Fruit fly (Drosophila melanogaster) whole organism, embryonic: ENCODE measurements around the gene Zyx.

Experiments
- Adf1 ChIP-seq: fragments of 200-800 bp; sonication (Bioruptor generic); IDR thresholded peaks from 2 replicates; pipeline ENCODE4 v1.3.6; 2022; ENCODE audit warnings: missing biosample characterization, missing genetic modification characterization
- Awh ChIP-seq: fragments of 200-800 bp; sonication (Bioruptor generic); IDR thresholded peaks from 2 replicates; pipeline ENCODE4, ENCODE4 v1.3.6; 2022; ENCODE audit warnings: missing biosample characterization, missing genetic modification characterization
- BtbVII ChIP-seq: fragments of 200-800 bp; sonication (Bioruptor generic); optimal IDR thresholded peaks from 3 replicates; lab custom pipeline; 2017; ENCODE audit warnings: missing biosample characterization, mild to moderate bottlenecking, missing genetic modification characterization
- CG11695 ChIP-seq: fragments of 200-800 bp; sonication (Bioruptor generic); IDR thresholded peaks from 3 replicates; pipeline ENCODE4 v1.3.6; 2022; ENCODE audit warnings: missing biosample characterization, missing genetic modification characterization
- CG12299 ChIP-seq: fragments of 200-800 bp; sonication (Bioruptor generic); optimal IDR thresholded peaks from 2 replicates; lab custom pipeline; 2018; ENCODE audit warnings: missing biosample characterization, mild to moderate bottlenecking, missing genetic modification characterization
- CG14667 ChIP-seq: fragments of 200-800 bp; sonication (Bioruptor generic); IDR thresholded peaks from 2 replicates; pipeline ENCODE4 v1.3.6; 2022; ENCODE audit warnings: missing biosample characterization, missing genetic modification characterization
- CG1647 ChIP-seq: fragments of 200-800 bp; sonication (Bioruptor generic); optimal IDR thresholded peaks from 3 replicates; lab custom pipeline; 2016; ENCODE audit warnings: missing biosample characterization, missing genetic modification characterization
- CG16815 ChIP-seq: fragments of 200-800 bp; sonication (Bioruptor generic); optimal IDR thresholded peaks from 3 replicates; lab custom pipeline; 2017; ENCODE audit warnings: missing biosample characterization, mild to moderate bottlenecking, missing genetic modification characterization
- CG17912 ChIP-seq: fragments of 200-800 bp; sonication (Bioruptor generic); optimal IDR thresholded peaks from 2 replicates; lab custom pipeline; 2018; ENCODE audit warnings: missing biosample characterization, mild to moderate bottlenecking, missing genetic modification characterization
- CG18599 ChIP-seq: fragments of 200-800 bp; sonication (Bioruptor generic); optimal IDR thresholded peaks from 3 replicates; lab custom pipeline; 2017; ENCODE audit warnings: missing biosample characterization, missing genetic modification characterization, mild to moderate bottlenecking, moderate library complexity, missing genetic modification reagents
- CG31224 ChIP-seq: fragments of 200-800 bp; sonication (Bioruptor generic); IDR thresholded peaks from 2 replicates; pipeline ENCODE4 v1.3.6; 2022; ENCODE audit warnings: missing biosample characterization, missing genetic modification characterization
- CG3726 ChIP-seq: fragments of 200-800 bp; sonication (Bioruptor generic); IDR thresholded peaks from 3 replicates; pipeline ENCODE4, ENCODE4 v1.3.6; 2022; ENCODE audit warnings: missing biosample characterization, missing genetic modification characterization
- CG4617 ChIP-seq: fragments of 200-800 bp; sonication (Bioruptor generic); optimal IDR thresholded peaks from 3 replicates; lab custom pipeline; 2016; ENCODE audit warnings: missing biosample characterization, missing genetic modification characterization, borderline replicate concordance
- CG4820 ChIP-seq: fragments of 200-800 bp; sonication (Bioruptor generic); optimal IDR thresholded peaks from 3 replicates; lab custom pipeline; 2016; ENCODE audit warnings: missing biosample characterization, missing genetic modification characterization
- CG5953 ChIP-seq: fragments of 200-800 bp; sonication (Bioruptor generic); IDR thresholded peaks from 2 replicates; pipeline ENCODE4 v1.3.6; 2022; ENCODE audit warnings: missing biosample characterization, missing genetic modification characterization
- CG6689 ChIP-seq: fragments of 200-800 bp; sonication (Bioruptor generic); IDR thresholded peaks from 2 replicates; pipeline ENCODE4 v1.3.6; 2022; ENCODE audit warnings: missing biosample characterization, missing genetic modification characterization
- CG6765 ChIP-seq: fragments of 200-800 bp; sonication (Bioruptor generic); optimal IDR thresholded peaks from 3 replicates; lab custom pipeline; 2017; ENCODE audit warnings: missing biosample characterization, mild to moderate bottlenecking, missing genetic modification characterization
- CG7839 ChIP-seq: fragments of 200-800 bp; sonication (Bioruptor generic); optimal IDR thresholded peaks from 3 replicates; lab custom pipeline; 2018; ENCODE audit warnings: missing biosample characterization, mild to moderate bottlenecking, missing genetic modification characterization, moderate library complexity
- CG8765 ChIP-seq: fragments of 200-800 bp; sonication (Bioruptor generic); IDR thresholded peaks from 2 replicates; pipeline ENCODE4 v1.3.6; 2022; ENCODE audit warnings: missing biosample characterization, missing genetic modification characterization
- CG9437 ChIP-seq: fragments of 200-800 bp; sonication (Bioruptor generic); optimal IDR thresholded peaks from 2 replicates; lab custom pipeline; 2018; ENCODE audit warnings: missing biosample characterization, mild to moderate bottlenecking, missing genetic modification characterization
- CG9817 ChIP-seq: fragments of 200-800 bp; sonication (Bioruptor generic); optimal IDR thresholded peaks from 2 replicates; lab custom pipeline; 2018; ENCODE audit warnings: missing biosample characterization, mild to moderate bottlenecking, missing genetic modification characterization, moderate library complexity
- D19B ChIP-seq: fragments of 200-800 bp; sonication (Bioruptor generic); optimal IDR thresholded peaks from 2 replicates; lab custom pipeline; 2017; ENCODE audit warnings: missing biosample characterization, mild to moderate bottlenecking, missing genetic modification characterization
- ERR ChIP-seq: fragments of 200-800 bp; sonication (Bioruptor generic); optimal IDR thresholded peaks from 2 replicates; lab custom pipeline; 2016; ENCODE audit warnings: missing biosample characterization, missing genetic modification characterization
- Eip74EF ChIP-seq, 2 experiments: fragments of 200-800 bp in 1 of 2; fragments of >200 bp in 1 of 2; sonication (Bioruptor generic) in 1 of 2; optimal IDR thresholded peaks; 2 replicates each; lab custom pipeline; 2017 to 2019; ENCODE audit warnings: missing biosample characterization in 2 of 2, missing genetic modification characterization in 2 of 2, mild to moderate bottlenecking in 1 of 2, moderate library complexity in 1 of 2
- Gug ChIP-seq: fragments of 200-800 bp; sonication (Bioruptor generic); IDR thresholded peaks from 4 replicates; pipeline ENCODE4 v1.3.6; 2022; ENCODE audit warnings: missing biosample characterization, missing genetic modification characterization
- HmgD ChIP-seq: fragments of 200-800 bp; sonication (Bioruptor generic); optimal IDR thresholded peaks from 3 replicates; lab custom pipeline; 2016; ENCODE audit warnings: missing biosample characterization, missing genetic modification characterization
- NC2β ChIP-seq: fragments of 200-800 bp; sonication (Bioruptor generic); optimal IDR thresholded peaks from 2 replicates; lab custom pipeline; 2016; ENCODE audit warnings: missing biosample characterization, missing genetic modification characterization
- amos ChIP-seq: fragments of 200-800 bp; sonication (Bioruptor generic); IDR thresholded peaks from 2 replicates; pipeline ENCODE4 v1.3.6; 2022; ENCODE audit warnings: missing biosample characterization, missing genetic modification characterization; ENCODE audit not compliant: partially characterized antibody
- ash1 ChIP-seq: fragments of 200-800 bp; sonication (Bioruptor generic); optimal IDR thresholded peaks from 2 replicates; lab custom pipeline; 2018; ENCODE audit warnings: missing biosample characterization, mild to moderate bottlenecking, missing genetic modification characterization
- cad ChIP-seq: fragments of >200 bp; optimal IDR thresholded peaks from 2 replicates; lab custom pipeline; 2017; ENCODE audit warnings: missing biosample characterization, missing genetic modification characterization
- cg ChIP-seq: fragments of 200-800 bp; sonication (Bioruptor generic); optimal IDR thresholded peaks from 3 replicates; lab custom pipeline; 2019; ENCODE audit warnings: missing biosample characterization, mild to moderate bottlenecking, missing genetic modification characterization, moderate library complexity
- eve ChIP-seq, 2 experiments: fragments of >200 bp; optimal IDR thresholded peaks; 2 replicates each; lab custom pipeline; 2017; ENCODE audit warnings: missing biosample characterization in 2 of 2, missing genetic modification characterization in 2 of 2
- exex ChIP-seq: fragments of 200-800 bp; sonication (Bioruptor generic); optimal IDR thresholded peaks from 4 replicates; lab custom pipeline; 2018; ENCODE audit warnings: missing biosample characterization, mild to moderate bottlenecking, missing genetic modification characterization, moderate library complexity
- fd102C ChIP-seq: fragments of 200-800 bp; sonication (Bioruptor generic); optimal IDR thresholded peaks from 2 replicates; lab custom pipeline; 2018; ENCODE audit warnings: missing biosample characterization, mild to moderate bottlenecking, missing genetic modification characterization, moderate library complexity
- fu2 ChIP-seq: fragments of 200-800 bp; sonication (Bioruptor generic); optimal IDR thresholded peaks from 2 replicates; lab custom pipeline; 2016; ENCODE audit warnings: missing biosample characterization, missing genetic modification characterization
- grau ChIP-seq: fragments of 200-800 bp; optimal IDR thresholded peaks from 3 replicates; lab custom pipeline; 2019; ENCODE audit warnings: missing biosample characterization, mild to moderate bottlenecking, missing genetic modification characterization, moderate library complexity
- ind ChIP-seq: fragments of 200-800 bp; sonication (Bioruptor generic); optimal IDR thresholded peaks from 3 replicates; lab custom pipeline; 2016; ENCODE audit warnings: missing biosample characterization, missing genetic modification characterization
- kay ChIP-seq: fragments of 200-800 bp; sonication (Bioruptor generic); optimal IDR thresholded peaks from 2 replicates; lab custom pipeline; 2016; ENCODE audit warnings: missing biosample characterization, missing genetic modification characterization
- lov ChIP-seq, 2 experiments: fragments of 200-800 bp in 1 of 2; fragments of >200 bp in 1 of 2; sonication (Bioruptor generic) in 1 of 2; IDR thresholded peaks in 1 of 2; optimal IDR thresholded peaks in 1 of 2; 2 replicates in 1 of 2; 3 replicates in 1 of 2; pipeline versions ENCODE4 v1.3.6 to Lab custom; 2017 to 2022; ENCODE audit warnings: missing biosample characterization in 1 of 2, missing genetic modification characterization in 1 of 2
- repo ChIP-seq: fragments of 200-800 bp; sonication (Bioruptor generic); optimal IDR thresholded peaks from 2 replicates; lab custom pipeline; 2016; ENCODE audit warnings: missing biosample characterization, missing genetic modification characterization
- rib ChIP-seq: fragments of 200-800 bp; sonication (Bioruptor generic); IDR thresholded peaks from 2 replicates; pipeline ENCODE4 v1.3.6; 2022; ENCODE audit warnings: missing biosample characterization, missing genetic modification characterization
- sc ChIP-seq, 3 experiments: fragments of >200 bp in 2 of 3; fragments of 200-800 bp in 1 of 3; sonication (Bioruptor generic) in 1 of 3; optimal IDR thresholded peaks; 2 replicates in 2 of 3; 3 replicates in 1 of 3; lab custom pipeline; 2017; ENCODE audit warnings: mild to moderate bottlenecking in 1 of 3, missing biosample characterization in 1 of 3, missing genetic modification characterization in 1 of 3, missing genetic modification reagents in 1 of 3
- scrt ChIP-seq: fragments of 200-800 bp; sonication (Bioruptor generic); optimal IDR thresholded peaks from 2 replicates; lab custom pipeline; 2018; ENCODE audit warnings: missing biosample characterization, mild to moderate bottlenecking, missing genetic modification characterization, moderate library complexity
- sima ChIP-seq: fragments of 200-800 bp; sonication (Bioruptor generic); optimal IDR thresholded peaks from 2 replicates; lab custom pipeline; 2016; ENCODE audit warnings: missing biosample characterization, missing genetic modification characterization
- stc ChIP-seq: fragments of 200-800 bp; sonication (Bioruptor generic); IDR thresholded peaks from 2 replicates; pipeline ENCODE4 v1.3.6; 2022; ENCODE audit warnings: missing biosample characterization, missing genetic modification characterization
- tap ChIP-seq: fragments of 200-800 bp; optimal IDR thresholded peaks from 3 replicates; lab custom pipeline; 2019; ENCODE audit warnings: missing biosample characterization, mild to moderate bottlenecking, missing genetic modification characterization, moderate library complexity
- tin ChIP-seq: fragments of 200-800 bp; sonication (Bioruptor generic); optimal IDR thresholded peaks from 3 replicates; lab custom pipeline; 2016; ENCODE audit warnings: missing biosample characterization, missing genetic modification characterization
- vfl ChIP-seq: fragments of 200-800 bp; sonication (Bioruptor generic); optimal IDR thresholded peaks from 2 replicates; lab custom pipeline; 2016; ENCODE audit warnings: missing biosample characterization, missing genetic modification characterization
- wek ChIP-seq: fragments of 200-800 bp; sonication (Bioruptor generic); optimal IDR thresholded peaks from 3 replicates; lab custom pipeline; 2018; ENCODE audit warnings: missing biosample characterization, mild to moderate bottlenecking, missing genetic modification characterization, moderate library complexity

Gene Zyx

dm6 chr4:1026806-1027431 is 37.9 kb downstream of the Zyx start, which contains the start of gene PlexA (continued):
- peak; percentile 86 for TF ChIP-seq CG11695 (GFP tag; lab: Robert Waterston, UW)
- no peak for TF ChIP-seq fd102C
- peak; percentile 43 for TF ChIP-seq wek (GFP tag; lab: Kevin White, UChicago)
- peak; percentile 59 for TF ChIP-seq tap (tag; lab: Kevin White, UChicago)
- peak in 1 of 2 experiments; percentile 50 for TF ChIP-seq Eip74EF (GFP tag; optimal IDR thresholded peaks at IDR 0.05; lab: Kevin White, UChicago)
- no peak for TF ChIP-seq BtbVII (GFP tag; lab: Kevin White, UChicago)
- peak; percentile 78 for TF ChIP-seq CG4617
- TF ChIP-seq lov (optimal IDR thresholded peaks at IDR 0.05; lab: Kevin White, UChicago): no peak
- peak; percentile 86; the same call in 1 of the 3 replicates for TF ChIP-seq lov (GFP tag; IDR thresholded peaks at IDR 0.05; lab: Robert Waterston, UW)
- peak; percentile 43 for TF ChIP-seq NC2β (GFP tag; lab: Kevin White, UChicago)
- TF ChIP-seq CG1647 (GFP tag; lab: Kevin White, UChicago): peak; percentile 57
- TF ChIP-seq D19B (GFP tag; lab: Kevin White, UChicago): peak; percentile 68
- TF ChIP-seq scrt (GFP tag; lab: Kevin White, UChicago): peak; percentile 54
- no peak for TF ChIP-seq repo
- no peak for TF ChIP-seq CG3726 (GFP tag; lab: Robert Waterston, UW)
- no peak for TF ChIP-seq ash1 (GFP tag; lab: Kevin White, UChicago)
- TF ChIP-seq CG31224 (GFP tag; lab: Robert Waterston, UW): peak; percentile 89
- TF ChIP-seq tin (GFP tag; lab: Kevin White, UChicago): peak; percentile 84
- peak; percentile 0 for TF ChIP-seq ERR
- peak; percentile 92 for TF ChIP-seq CG16815 (GFP tag; lab: Kevin White, UChicago)
- TF ChIP-seq grau (tag; lab: Kevin White, UChicago): peak; percentile 89
- peak; percentile 86 for TF ChIP-seq stc
- peak; percentile 95 for TF ChIP-seq CG7839 (tag; lab: Kevin White, UChicago)
- TF ChIP-seq CG14667 (GFP tag; lab: Robert Waterston, UW): peak; percentile 96
- peak; percentile 83 for TF ChIP-seq rib (GFP tag; lab: Robert Waterston, UW)
- TF ChIP-seq Gug: peak; percentile 96
- TF ChIP-seq ind: peak; percentile 92
- no peak for TF ChIP-seq sc (optimal IDR thresholded peaks at IDR 0.05; lab: Kevin White, UChicago)
- peak; percentile 63 for TF ChIP-seq sc (GFP tag; optimal IDR thresholded peaks at IDR 0.05; lab: Kevin White, UChicago)
- TF ChIP-seq CG5953 (GFP tag; lab: Robert Waterston, UW): peak; percentile 76
- TF ChIP-seq kay (GFP tag; lab: Kevin White, UChicago): peak; percentile 58
- TF ChIP-seq CG9817 (tag; lab: Kevin White, UChicago): peak; percentile 96
- TF ChIP-seq Awh: peak; percentile 94
- peak; percentile 28 for TF ChIP-seq fu2 (GFP tag; lab: Kevin White, UChicago)
- peak; percentile 76 for TF ChIP-seq amos
- TF ChIP-seq cad (GFP tag; lab: Kevin White, UChicago): no peak
- TF ChIP-seq CG12299 (tag; lab: Kevin White, UChicago): peak; percentile 72
- peak; percentile 80 for TF ChIP-seq CG9437
- peak; percentile 91 for TF ChIP-seq CG8765 (GFP tag; lab: Robert Waterston, UW)
- TF ChIP-seq CG4820 (GFP tag; lab: Kevin White, UChicago): peak; percentile 86
- TF ChIP-seq Adf1 (GFP tag; lab: Robert Waterston, UW): peak; percentile 65; the same call in 1 of the 2 replicates
- peak; percentile 92 for TF ChIP-seq CG6689
- TF ChIP-seq CG18599 (GFP tag; lab: Kevin White, UChicago): no peak
- no peak for TF ChIP-seq eve (GFP tag; optimal IDR thresholded peaks at IDR 0.05; lab: Kevin White, UChicago)
- peak; percentile 65 for TF ChIP-seq CG17912 (GFP tag; lab: Kevin White, UChicago)
- TF ChIP-seq sima (GFP tag; lab: Kevin White, UChicago): no peak
- peak; percentile 4 for TF ChIP-seq CG6765 (GFP tag; lab: Kevin White, UChicago)
- peak; percentile 44 for TF ChIP-seq HmgD
- no peak for TF ChIP-seq cg (GFP tag; lab: Kevin White, UChicago)
- peak; percentile 14 for TF ChIP-seq vfl (GFP tag; lab: Kevin White, UChicago)
- TF ChIP-seq exex (tag; lab: Kevin White, UChicago): no peak
